Worm (Caenorhabditis elegans): ENCODE results near the gene C54D10.10.

DNA sequence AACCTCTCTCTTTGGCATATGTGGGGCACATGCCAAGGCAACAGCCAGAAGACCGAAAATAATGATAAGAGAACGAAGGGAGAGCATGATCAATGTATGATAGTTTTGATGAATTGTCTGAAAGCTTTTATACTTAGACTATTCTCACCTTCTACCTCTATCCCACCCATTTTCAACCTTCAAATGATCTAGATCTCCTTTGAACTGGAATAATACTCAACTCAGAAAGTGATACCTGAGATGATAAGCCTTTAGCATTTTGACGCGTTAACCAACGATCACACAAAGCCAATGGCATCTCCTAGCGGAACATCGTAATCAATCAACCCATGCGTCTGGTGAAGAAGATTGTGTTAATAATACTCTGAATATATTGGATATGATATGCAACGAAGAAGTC, 45.3 kb downstream of the C54D10.10 start, which contains the start of gene K01D12.9:
- TF ChIP-seq nhr-28 (tag; optimal IDR thresholded peaks at IDR 0.05) (no peak), lsy-2 (tag; optimal IDR thresholded peaks at IDR 0.05) (no peak), unc-39 (tag; optimal IDR thresholded peaks at IDR 0.05) (no peak), unc-62 (GFP tag; optimal IDR thresholded peaks at IDR 0.05) (no peak), nhr-237 (tag; optimal IDR thresholded peaks at IDR 0.05) (no peak), lin-32 (GFP tag; optimal IDR thresholded peaks at IDR 0.05) (no peak), lin-13 (tag; optimal IDR thresholded peaks at IDR 0.05) (no peak), tbx-8 (GFP tag; optimal IDR thresholded peaks at IDR 0.05) (no peak), ztf-11 (tag; optimal IDR thresholded peaks at IDR 0.05) (no peak), nhr-12 (tag; optimal IDR thresholded peaks at IDR 0.05) (no peak), elt-1 (tag; optimal IDR thresholded peaks at IDR 0.05; ENCODE audit: borderline replicate concordance, insufficient read depth) (no peak), snpc-4 (tag; optimal IDR thresholded peaks at IDR 0.05) (no peak)
